Worm (Caenorhabditis elegans): Measurements from ENCODE around the gene ZC449.5.

- TF ChIP-seq flt-1 (GFP tag; IDR thresholded peaks at IDR 0.05) (no peak), ztf-29 (GFP tag; IDR thresholded peaks at IDR 0.05) (no peak), cog-1 (tag; optimal IDR thresholded peaks at IDR 0.05) (no peak), ztf-23 (GFP tag; IDR thresholded peaks at IDR 0.05) (no peak), tab-1 (GFP tag; IDR thresholded peaks at IDR 0.05) (no peak), T22C8.4 (GFP tag; IDR thresholded peaks at IDR 0.05) (peak; percentile 74; the same call in 1 of the 2 replicates), ref-1 (GFP tag; conservative IDR thresholded peaks at IDR 0.05) (no peak)
Observed at ce11 chrX:5018062-5018653, 19.4 kb downstream of the ZC449.5 start.

Data from whole organism, midembryonic.